Fruit fly (Drosophila melanogaster) S2 (cell line): ENCODE data around the gene Lst8.

Source experiments
- CG8478 ChIP-seq: fragments of >200 bp; optimal IDR thresholded peaks from 2 replicates; lab custom pipeline; 2018
- CTCF ChIP-seq, 2 experiments: fragments of >200 bp; optimal IDR thresholded peaks; 2 replicates each; lab custom pipeline; 2018

Lst8 gene

DNA sequence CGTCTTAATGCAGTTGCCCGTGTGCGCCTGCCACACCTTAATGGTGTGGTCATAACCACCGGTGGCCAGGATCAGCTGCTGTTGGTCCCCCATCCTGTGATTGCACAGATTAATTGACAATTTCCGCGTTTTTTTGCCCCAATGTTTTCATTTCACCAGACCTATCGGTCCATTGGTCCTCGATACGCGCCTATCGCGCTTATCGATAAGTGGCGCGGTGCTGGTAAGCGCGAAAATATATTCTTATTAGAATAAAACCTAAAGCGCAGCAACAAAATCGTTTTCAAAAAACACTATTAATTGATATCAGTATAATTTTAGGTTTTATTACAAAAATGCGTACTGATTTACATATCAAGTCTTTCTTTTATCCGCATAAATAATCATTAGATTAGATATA, at the start of gene Lst8:
Gene Lst8 (minus strand): TSS at position 187 of the 400 bp plus-strand sequence.
- TF ChIP-seq CTCF (optimal IDR thresholded peaks at IDR 0.05; lab: Kevin White, UChicago) (no peak), CG8478 (no peak)

DNA sequence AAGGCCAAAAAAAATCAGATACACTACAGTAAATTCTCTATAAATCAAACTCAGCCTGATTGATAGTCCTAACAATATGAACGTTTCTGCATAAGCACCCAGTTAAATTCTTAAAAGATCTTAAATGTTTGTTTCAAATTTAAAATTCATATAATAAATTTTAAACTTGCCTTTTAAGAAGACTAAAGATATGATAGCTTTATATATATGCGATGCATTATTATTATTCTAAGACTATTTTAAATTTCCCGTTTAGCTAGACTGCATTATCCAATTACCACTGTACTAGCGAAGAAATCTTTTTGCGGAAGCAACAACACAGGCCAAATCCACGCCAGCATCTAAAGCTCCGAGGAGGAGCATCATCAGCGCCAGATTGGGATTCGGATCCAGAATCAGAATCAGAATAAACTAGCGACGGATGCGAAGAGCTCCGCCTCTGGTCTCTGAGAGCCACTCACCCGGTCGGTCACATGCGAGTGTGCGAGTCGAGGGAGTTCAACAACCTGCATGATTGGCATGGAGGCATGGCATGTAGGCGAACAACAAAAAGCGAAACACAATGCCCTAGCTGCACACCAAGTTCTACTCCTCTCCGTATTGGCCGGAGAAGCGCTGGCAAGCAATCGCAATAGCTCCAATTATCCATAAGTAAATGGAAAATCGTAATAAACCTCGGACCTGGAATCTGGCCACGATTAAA, 48.4 kb upstream of the Lst8 start:
- TF ChIP-seq CG8478 (no peak), CTCF (optimal IDR thresholded peaks at IDR 0.05; lab: Kevin White, UChicago) (no peak)

DNA sequence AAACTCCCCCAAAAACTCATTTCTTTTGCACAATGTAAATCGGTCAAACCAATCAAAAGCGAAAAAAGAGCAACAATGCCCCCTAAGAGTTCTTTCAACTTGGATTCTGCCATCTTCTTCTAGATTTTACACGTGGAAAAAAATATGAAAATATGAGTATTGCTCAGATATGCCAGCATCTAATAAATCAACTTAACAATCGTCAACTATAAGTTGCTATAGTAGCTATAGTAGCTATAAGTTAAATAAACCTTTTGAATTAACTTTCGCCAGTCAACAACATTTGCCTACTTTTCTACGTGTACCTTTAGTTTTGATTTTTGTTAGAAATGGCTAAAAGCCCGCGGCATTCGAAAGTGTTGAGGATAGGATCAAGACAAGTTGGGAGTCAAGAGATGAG, 47.5 kb upstream of the Lst8 start:
- TF ChIP-seq CG8478 (no peak), CTCF (optimal IDR thresholded peaks at IDR 0.05; lab: Kevin White, UChicago) (no peak)

DNA sequence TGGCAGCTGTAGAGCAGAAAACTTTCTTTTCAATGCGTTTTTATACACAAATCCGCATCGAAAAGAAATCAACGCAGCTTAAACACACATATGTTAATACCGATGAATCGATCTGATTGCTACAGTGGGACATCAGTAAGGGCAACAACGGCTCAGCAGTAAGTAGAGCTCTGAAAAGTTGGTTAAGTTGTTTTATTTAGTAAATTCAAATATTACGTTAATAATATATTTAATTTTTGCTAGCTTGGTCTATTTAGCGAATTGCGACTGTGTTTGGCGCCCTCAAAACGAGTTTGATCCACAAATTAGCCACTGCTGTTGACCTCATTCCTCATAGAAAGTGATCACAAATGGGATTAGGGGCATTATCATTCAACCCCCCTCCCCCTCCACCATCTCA, 46.2 kb upstream of the Lst8 start:
- TF ChIP-seq CTCF (optimal IDR thresholded peaks at IDR 0.05; lab: Kevin White, UChicago), result no peak
- no peak for TF ChIP-seq CG8478

DNA sequence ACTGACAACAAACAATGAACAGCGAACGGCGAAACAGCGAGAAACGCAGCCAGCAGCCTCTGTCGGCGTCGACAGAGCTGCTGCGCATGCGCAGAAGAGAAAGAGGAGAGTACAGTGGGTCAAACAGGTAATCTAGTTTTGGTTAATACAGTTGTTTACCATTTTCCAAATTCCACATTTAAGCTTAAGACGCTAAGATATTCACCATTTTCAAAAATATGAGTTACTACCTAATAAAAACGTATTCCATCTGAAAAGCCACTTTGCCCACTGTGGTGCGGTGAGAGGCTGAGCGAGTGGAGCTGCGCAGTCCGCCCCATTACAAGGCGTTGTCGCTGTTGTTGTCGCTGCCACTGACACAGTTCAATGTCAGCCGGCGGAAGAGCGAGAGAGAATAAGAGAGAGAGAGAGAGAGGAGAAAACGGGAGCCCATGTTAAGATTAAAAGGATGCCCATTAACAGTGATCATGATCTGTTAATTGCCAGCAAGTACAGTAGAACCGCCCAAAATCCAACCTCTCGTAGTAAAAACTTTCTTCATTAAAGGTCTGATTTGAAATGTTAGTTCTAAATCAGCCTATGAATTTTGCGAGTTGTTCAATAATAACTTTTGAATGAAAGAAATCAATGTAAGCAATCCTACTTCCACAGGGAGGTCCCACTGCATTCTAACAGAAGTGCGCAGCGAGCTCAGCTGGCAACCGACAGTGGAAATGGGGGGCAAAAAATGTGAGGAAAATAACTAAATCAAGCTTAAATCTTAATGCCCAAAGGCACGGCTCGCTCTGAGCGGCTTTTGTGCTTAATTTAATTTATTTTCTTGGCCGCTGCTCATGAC, 45.2 kb upstream of the Lst8 start:
- no peak for TF ChIP-seq CTCF (optimal IDR thresholded peaks at IDR 0.05; lab: Kevin White, UChicago)
- no peak for TF ChIP-seq CG8478

DNA sequence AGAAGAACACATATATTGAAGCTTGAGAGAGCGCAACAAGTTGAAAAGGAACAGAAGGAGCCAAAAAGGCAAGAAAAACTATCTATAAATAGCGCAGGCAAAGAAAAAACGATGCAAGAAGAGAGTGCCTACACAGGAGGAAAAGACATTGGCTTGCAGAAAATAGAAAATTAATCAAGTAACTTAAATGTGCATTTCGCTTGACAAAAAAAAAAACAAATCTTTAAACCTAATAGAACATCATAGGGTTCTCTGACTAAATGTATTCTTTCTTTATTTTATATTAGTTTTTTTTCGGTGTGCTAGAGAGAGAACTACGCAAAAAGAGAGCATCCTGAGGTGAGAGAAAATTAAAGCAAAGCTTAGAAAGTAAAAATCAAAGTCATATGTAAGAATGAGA, 44.3 kb upstream of the Lst8 start:
- TF ChIP-seq CTCF (optimal IDR thresholded peaks at IDR 0.05; lab: Kevin White, UChicago) (no peak), CG8478 (no peak)

DNA sequence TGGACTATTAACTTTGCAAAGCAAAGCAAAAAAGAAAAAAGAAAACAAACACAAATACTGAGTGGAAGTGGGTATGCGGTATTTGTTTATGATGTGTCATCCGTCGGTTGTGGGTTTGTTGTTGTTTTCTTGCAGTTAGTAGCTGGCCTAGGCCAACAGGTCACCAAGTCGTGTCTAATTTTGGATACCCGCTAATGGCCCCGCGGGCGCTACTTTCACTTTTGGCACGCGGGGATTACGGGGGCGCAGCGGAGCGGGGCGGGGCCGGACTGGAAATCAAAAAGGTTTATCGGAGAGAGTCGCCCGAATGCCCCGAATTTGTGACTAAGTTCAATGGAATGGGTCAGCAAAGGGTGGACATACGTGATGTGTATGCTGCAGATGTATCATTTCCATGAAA, 41.3 kb upstream of the Lst8 start:
- TF ChIP-seq CTCF (optimal IDR thresholded peaks at IDR 0.05; lab: Kevin White, UChicago) (no peak), CG8478 (no peak)

DNA sequence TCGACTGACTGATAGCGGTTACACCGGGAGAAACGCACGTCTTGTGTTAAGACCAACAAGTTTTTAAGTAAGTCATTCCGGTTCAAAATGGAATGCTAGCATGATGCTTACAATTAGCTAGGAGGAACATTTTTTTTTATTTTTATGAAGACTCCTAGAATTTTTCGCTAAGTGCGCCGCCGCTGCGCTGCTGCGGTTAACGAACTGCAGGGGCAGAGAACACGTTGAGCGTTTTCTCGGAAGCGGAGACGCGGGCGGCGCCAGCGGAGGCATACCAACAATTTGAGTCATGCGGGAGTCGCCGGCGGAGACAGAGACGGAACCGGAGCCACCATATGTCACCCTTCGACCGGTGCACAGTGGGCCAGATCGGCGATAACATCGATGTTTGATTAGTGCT, 40.3 kb upstream of the Lst8 start:
- TF ChIP-seq CTCF (optimal IDR thresholded peaks at IDR 0.05; lab: Kevin White, UChicago) (no peak), CG8478 (no peak)

DNA sequence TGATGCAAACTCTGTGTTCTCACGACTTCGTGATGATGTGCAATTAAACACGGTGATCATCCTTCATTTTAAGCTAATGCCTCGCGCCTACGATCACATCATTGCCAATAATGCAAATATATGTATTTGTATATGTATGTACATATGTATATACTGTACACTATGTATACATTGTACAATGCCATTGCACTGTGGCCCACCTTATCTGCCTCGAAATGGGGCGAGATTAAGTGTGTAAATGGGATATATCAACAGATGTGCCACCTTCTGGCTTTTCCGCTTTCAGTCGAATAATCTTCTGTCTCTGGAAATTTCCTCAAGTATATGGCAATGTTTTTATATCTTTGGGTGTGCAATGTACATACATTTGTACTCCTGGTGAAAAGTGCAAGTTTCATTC, 39.1 kb upstream of the Lst8 start:
- TF ChIP-seq CG8478 (no peak), CTCF (optimal IDR thresholded peaks at IDR 0.05; lab: Kevin White, UChicago) (no peak)

DNA sequence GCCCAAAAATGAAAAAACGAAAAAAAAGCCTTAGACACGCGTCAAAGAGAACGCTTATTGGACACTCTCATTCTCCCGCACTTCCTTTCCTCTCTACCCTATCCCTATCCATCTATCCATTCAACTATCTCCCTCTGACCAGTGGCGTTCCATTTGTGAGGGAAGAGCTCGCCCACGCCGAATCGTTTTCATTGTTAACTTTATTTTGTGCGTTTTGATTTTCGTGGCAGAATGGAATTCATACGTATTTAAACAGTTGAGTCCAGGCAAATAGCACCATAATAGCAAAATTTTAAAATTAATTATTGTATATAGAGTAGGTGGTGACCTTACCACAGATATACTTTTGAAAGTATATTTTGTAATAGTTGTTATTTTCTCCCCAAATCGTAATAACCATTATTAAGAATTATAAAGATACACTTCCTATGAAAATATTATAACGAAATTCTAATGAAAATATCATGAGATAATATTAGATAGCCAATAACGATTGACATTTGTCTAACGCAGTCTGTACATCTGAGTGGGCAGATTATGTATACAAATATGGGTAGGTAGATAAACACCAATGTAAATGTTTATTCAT, 35.5 kb upstream of the Lst8 start:
- TF ChIP-seq CG8478 (no peak), CTCF (optimal IDR thresholded peaks at IDR 0.05; lab: Kevin White, UChicago) (no peak)

DNA sequence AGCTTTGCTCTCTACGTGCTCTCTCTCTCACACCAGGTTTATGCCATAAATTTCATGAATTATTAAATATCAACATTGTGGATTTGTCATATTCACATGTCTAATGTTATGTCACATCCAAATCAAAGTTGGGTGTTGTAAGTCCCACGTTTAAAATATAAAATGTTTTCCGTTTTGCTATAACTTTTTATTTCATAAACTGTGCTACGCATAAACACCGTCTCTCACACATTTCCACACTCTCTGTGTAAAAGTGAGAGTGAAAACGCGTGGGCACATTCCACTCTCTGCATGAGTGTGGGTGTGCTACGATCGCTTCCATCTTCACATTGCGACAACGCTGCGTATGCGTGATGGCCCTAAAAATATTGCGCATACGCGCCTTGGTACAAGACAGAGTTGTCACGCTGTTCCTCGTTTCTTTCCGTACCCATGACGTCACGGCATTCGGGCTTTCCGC, 35.0 kb upstream of the Lst8 start:
- TF ChIP-seq CTCF (optimal IDR thresholded peaks at IDR 0.05; lab: Kevin White, UChicago) (no peak), CG8478 (no peak)

DNA sequence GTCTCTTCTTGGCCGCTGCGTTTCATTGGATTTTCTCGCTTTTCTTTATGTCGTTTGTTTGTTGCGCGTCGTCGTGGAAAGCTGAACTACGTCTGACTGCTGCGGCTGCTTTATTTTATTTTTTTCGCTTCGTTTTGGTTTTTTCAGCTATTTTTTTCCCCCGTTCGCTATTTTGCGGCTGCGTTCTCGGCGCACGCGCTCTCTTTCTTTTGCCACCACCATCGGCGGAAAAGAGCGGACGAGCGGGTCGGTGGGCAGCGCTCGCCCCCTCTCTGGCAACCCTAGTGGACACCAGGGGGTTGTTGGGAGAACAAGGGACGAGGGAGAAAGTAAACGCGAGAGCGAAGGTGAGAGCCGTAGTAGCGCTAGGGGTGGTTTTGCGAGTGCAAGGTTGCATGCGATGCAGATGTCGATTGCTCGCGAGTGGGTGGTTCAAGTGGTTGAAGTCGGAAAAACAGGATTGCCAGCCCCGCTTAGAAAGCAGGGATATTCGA, 33.2 kb upstream of the Lst8 start:
- no peak for TF ChIP-seq CG8478
- no peak for TF ChIP-seq CTCF (optimal IDR thresholded peaks at IDR 0.05; lab: Kevin White, UChicago)

DNA sequence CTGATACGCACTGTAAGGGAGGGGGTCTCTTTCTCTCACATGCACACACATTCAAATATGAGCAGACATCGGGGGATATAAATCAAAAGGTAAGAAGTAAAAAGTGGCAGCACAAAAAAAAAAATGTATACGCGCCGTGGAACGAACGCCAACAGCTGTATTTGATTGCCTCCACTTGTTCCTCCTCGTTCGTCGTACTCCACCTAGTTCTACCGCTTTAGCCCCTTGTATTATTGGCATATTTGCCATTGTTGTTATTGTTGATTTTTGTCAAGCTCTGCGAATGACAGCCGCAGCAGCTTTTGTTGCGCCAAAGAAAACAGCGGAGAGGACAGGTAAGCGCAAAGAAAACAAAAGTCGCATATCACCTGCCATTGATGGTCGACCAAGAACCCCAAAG, 31.1 kb upstream of the Lst8 start:
- no peak for TF ChIP-seq CG8478
- no peak for TF ChIP-seq CTCF (optimal IDR thresholded peaks at IDR 0.05; lab: Kevin White, UChicago)

DNA sequence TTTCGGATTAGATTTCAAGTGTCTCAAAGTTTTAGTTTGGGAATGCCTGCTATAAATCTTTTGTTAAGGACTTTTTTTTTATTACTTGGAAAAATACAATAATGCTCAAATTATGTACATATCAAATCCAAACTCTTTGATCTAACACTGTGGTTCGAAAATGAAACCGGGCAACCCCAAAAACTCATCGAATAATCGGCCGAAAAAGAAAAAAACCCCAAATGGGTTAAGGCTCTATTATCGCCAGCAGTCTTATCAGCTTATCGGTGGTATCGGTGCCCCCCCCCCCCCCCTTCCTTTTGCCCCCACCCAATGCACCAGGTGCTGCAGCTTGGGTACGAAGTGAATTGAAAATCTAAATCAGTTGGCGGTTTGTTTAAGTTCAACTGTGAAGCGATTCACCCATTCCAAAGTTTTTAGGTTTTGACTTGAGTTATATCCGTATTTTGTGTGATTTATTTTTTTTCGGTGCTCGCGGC, 11.9 kb upstream of the Lst8 start:
- TF ChIP-seq CG8478 (no peak), CTCF (optimal IDR thresholded peaks at IDR 0.05; lab: Kevin White, UChicago) (no peak)

DNA sequence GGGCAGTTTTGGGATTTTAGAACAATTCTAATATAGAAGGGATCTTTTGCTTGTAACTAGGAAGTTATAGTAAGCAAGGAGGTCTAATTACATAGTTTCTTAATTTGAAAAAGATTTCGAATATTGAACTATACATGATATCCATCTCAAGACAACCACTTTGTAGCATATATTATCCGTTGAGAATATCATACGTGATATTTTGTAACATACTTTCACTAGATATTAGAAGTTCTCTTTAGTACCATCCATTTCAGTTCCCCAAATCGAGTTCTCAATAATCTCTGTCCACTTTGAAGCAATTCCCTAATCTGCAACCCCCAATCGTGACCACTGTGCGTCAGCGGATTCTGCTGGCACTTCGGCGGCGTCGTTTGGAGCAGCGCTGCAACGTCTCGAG, 9.7 kb upstream of the Lst8 start:
- no peak for TF ChIP-seq CG8478
- no peak for TF ChIP-seq CTCF (optimal IDR thresholded peaks at IDR 0.05; lab: Kevin White, UChicago)
